Worm (Caenorhabditis elegans) whole organism, L4 larva: Measurements from ENCODE around the gene let-60.
A peak's percentile ranks its signal among the peaks of the same experiment; 100 is the strongest.

Experiments used
- R02D3.7 ChIP-seq: fragments of 150-350 bp; sonication (generic microtip); optimal IDR thresholded peaks from 3 replicates; lab custom pipeline; 2014; ENCODE audit warnings: missing biosample characterization, missing genetic modification characterization
- T20F7.1 ChIP-seq: fragments of 200-800 bp; sonication (Bioruptor generic); optimal IDR thresholded peaks from 2 replicates; lab custom pipeline; 2018; ENCODE audit warnings: mild to moderate bottlenecking, missing genetic modification characterization, missing compliant biosample characterization
- T26A8.4 ChIP-seq: fragments of 200-800 bp; sonication (Bioruptor generic); IDR thresholded peaks from 2 replicates; pipeline ENCODE4 v1.3.6; 2022; ENCODE audit warnings: missing genetic modification characterization, missing compliant biosample characterization
- Y105C5A.15 ChIP-seq: fragments of 200-800 bp; sonication (Bioruptor generic); IDR thresholded peaks from 2 replicates; pipeline ENCODE4 v1.3.6; 2022; ENCODE audit warnings: missing genetic modification characterization, missing compliant biosample characterization
- Y75B8A.6 ChIP-seq: fragments of 200-800 bp; sonication (Bioruptor generic); IDR thresholded peaks from 2 replicates; pipeline ENCODE4 v1.3.6; 2022; ENCODE audit warnings: missing genetic modification reagents, missing genetic modification characterization, missing compliant biosample characterization
- aly-2 ChIP-seq: sonication (generic microtip); optimal IDR thresholded peaks from 2 replicates; lab custom pipeline; 2018; ENCODE audit warnings: missing biosample characterization, missing genetic modification characterization
- attf-4 ChIP-seq: sonication (generic microtip); optimal IDR thresholded peaks from 3 replicates; lab custom pipeline; 2017; ENCODE audit warnings: missing biosample characterization, missing genetic modification characterization
- ceh-20 ChIP-seq: fragments of 200-800 bp; sonication (Bioruptor generic); IDR thresholded peaks from 2 replicates; pipeline ENCODE4 v1.3.6; 2022; ENCODE audit warnings: missing genetic modification reagents, missing genetic modification characterization, missing compliant biosample characterization
- ceh-82 ChIP-seq: sonication (generic microtip); optimal IDR thresholded peaks from 2 replicates; lab custom pipeline; 2017; ENCODE audit warnings: missing biosample characterization, missing genetic modification characterization
- ces-1 ChIP-seq: fragments of 150-350 bp; sonication (generic microtip); optimal IDR thresholded peaks from 4 replicates; lab custom pipeline; 2014; ENCODE audit warnings: missing biosample characterization, missing genetic modification reagents, missing genetic modification characterization
- ctbp-1 ChIP-seq: fragments of 200-800 bp; sonication (Bioruptor generic); IDR thresholded peaks from 2 replicates; pipeline ENCODE4 v1.3.6; 2022; ENCODE audit warnings: missing genetic modification reagents, missing genetic modification characterization, missing compliant biosample characterization
- daf-12 ChIP-seq: fragments of 150-350 bp; optimal IDR thresholded peaks from 2 replicates; lab custom pipeline; 2014; ENCODE audit warnings: missing biosample characterization, missing genetic modification reagents, missing genetic modification characterization
- dmd-6 ChIP-seq: fragments of 200-800 bp; sonication (Bioruptor generic); IDR thresholded peaks from 2 replicates; pipeline ENCODE4 v1.3.6; 2022; ENCODE audit warnings: missing genetic modification reagents, missing genetic modification characterization, missing compliant biosample characterization
- dmd-8 ChIP-seq: fragments of 200-800 bp; sonication (Bioruptor generic); IDR thresholded peaks from 2 replicates; pipeline ENCODE4 v1.3.6; 2022; ENCODE audit warnings: missing genetic modification characterization, missing compliant biosample characterization
- dve-1 ChIP-seq: sonication (generic microtip); optimal IDR thresholded peaks from 2 replicates; lab custom pipeline; 2017; ENCODE audit warnings: antibody characterized with exemption, mild to moderate bottlenecking, missing genetic modification characterization, missing compliant biosample characterization; ENCODE audit not compliant: insufficient read depth
- hif-1 ChIP-seq, 2 experiments: sonication (generic microtip); optimal IDR thresholded peaks; 2 replicates each; lab custom pipeline; 2016 to 2017; ENCODE audit warnings: missing compliant biosample characterization in 2 of 2, missing genetic modification characterization in 2 of 2, missing genetic modification reagents in 2 of 2, missing genotype in 2 of 2, mild to moderate bottlenecking in 1 of 2
- hlh-30 ChIP-seq: sonication (generic microtip); optimal IDR thresholded peaks from 2 replicates; lab custom pipeline; 2017; ENCODE audit warnings: antibody characterized with exemption, mild to moderate bottlenecking, missing genetic modification characterization, missing compliant biosample characterization; ENCODE audit not compliant: insufficient read depth
- jun-1 ChIP-seq: fragments of 150-350 bp; optimal IDR thresholded peaks from 2 replicates; lab custom pipeline; 2014; ENCODE audit warnings: missing biosample characterization, missing genetic modification reagents, missing genetic modification characterization
- lin-29 ChIP-seq: fragments of 200-800 bp; sonication (Bioruptor generic); IDR thresholded peaks from 2 replicates; pipeline ENCODE4 v1.3.6; 2022; ENCODE audit warnings: missing genetic modification reagents, missing genetic modification characterization, missing compliant biosample characterization
- lin-38 ChIP-seq: fragments of 200-800 bp; sonication (Bioruptor generic); IDR thresholded peaks from 2 replicates; pipeline ENCODE4 v1.3.6; 2022; ENCODE audit warnings: missing genetic modification reagents, missing genetic modification characterization, missing compliant biosample characterization
- lin-39 ChIP-seq: fragments of 150-350 bp; optimal IDR thresholded peaks from 2 replicates; lab custom pipeline; 2014; ENCODE audit warnings: missing biosample characterization, missing genetic modification reagents, missing genetic modification characterization
- lir-3 ChIP-seq: sonication (generic microtip); optimal IDR thresholded peaks from 2 replicates; lab custom pipeline; 2016; ENCODE audit warnings: mild to moderate bottlenecking, missing genetic modification characterization, missing compliant biosample characterization
- nhr-102 ChIP-seq: sonication (generic microtip); optimal IDR thresholded peaks from 2 replicates; lab custom pipeline; 2016; ENCODE audit warnings: mild to moderate bottlenecking, missing genetic modification characterization, moderate library complexity, missing compliant biosample characterization
- nhr-11 ChIP-seq: fragments of 150-350 bp; optimal IDR thresholded peaks from 2 replicates; lab custom pipeline; 2014; ENCODE audit warnings: missing biosample characterization, missing genetic modification characterization
- nhr-6 ChIP-seq: fragments of 150-350 bp; optimal IDR thresholded peaks from 2 replicates; lab custom pipeline; 2014; ENCODE audit warnings: missing biosample characterization, missing genetic modification characterization
- nhr-76 ChIP-seq: fragments of 150-350 bp; optimal IDR thresholded peaks from 2 replicates; lab custom pipeline; 2014; ENCODE audit warnings: missing biosample characterization, missing genetic modification characterization
- pha-4 ChIP-seq, 2 experiments: fragments of 150-350 bp in 1 of 2; fragments of 200-800 bp in 1 of 2; sonication (Bioruptor generic) in 1 of 2; IDR thresholded peaks in 1 of 2; optimal IDR thresholded peaks in 1 of 2; 2 replicates each; pipeline versions ENCODE4 v1.3.6 to Lab custom; 2014 to 2022; ENCODE audit warnings: missing genetic modification characterization in 2 of 2, missing genetic modification reagents in 2 of 2, missing biosample characterization in 1 of 2, missing compliant biosample characterization in 1 of 2
- skn-1 ChIP-seq: fragments of 150-350 bp; optimal IDR thresholded peaks from 2 replicates; lab custom pipeline; 2014; ENCODE audit warnings: missing biosample characterization, missing genetic modification characterization
- tag-97 ChIP-seq: fragments of 200-800 bp; sonication (Bioruptor generic); IDR thresholded peaks from 2 replicates; pipeline ENCODE4 v1.3.6; 2022; ENCODE audit warnings: missing genetic modification characterization, missing compliant biosample characterization
- unc-62 ChIP-seq, 3 experiments: fragments of 150-350 bp in 1 of 3; sonication (generic microtip); optimal IDR thresholded peaks in 2 of 3; peaks in 1 of 3; 1 replicate in 1 of 3; 2 replicates in 2 of 3; lab custom pipeline; 2014 to 2017; ENCODE audit warnings: missing biosample characterization in 3 of 3, missing genetic modification characterization in 3 of 3, missing genetic modification reagents in 3 of 3, missing genotype in 1 of 3
- vab-7 ChIP-seq: fragments of 200-800 bp; sonication (Bioruptor generic); IDR thresholded peaks from 2 replicates; pipeline ENCODE4 v1.3.6; 2022; ENCODE audit warnings: missing genetic modification reagents, missing genetic modification characterization, missing compliant biosample characterization
- zag-1 ChIP-seq: fragments of 150-350 bp; optimal IDR thresholded peaks from 2 replicates; lab custom pipeline; 2014; ENCODE audit warnings: missing biosample characterization, missing genetic modification characterization
- ztf-7 ChIP-seq: fragments of 150-350 bp; optimal IDR thresholded peaks from 2 replicates; lab custom pipeline; 2014; ENCODE audit warnings: missing biosample characterization, missing genetic modification characterization

Gene let-60

ce11 chrIV:11681905-11682304 lies 9.0 kb downstream of the let-60 start, which contains the start of gene ZK792.4:
TSS of gene ZK792.4 (minus strand) at chrIV:11682005.
- TF ChIP-seq dve-1 (tag; lab: Kevin White, UChicago) (no peak), daf-12 (tag; lab: Kevin White, UChicago) (no peak), lin-38 (GFP tag; lab: Robert Waterston, UW) (no peak), T20F7.1 (GFP tag; lab: Kevin White, UChicago) (no peak), ces-1 (GFP tag; lab: Kevin White, UChicago) (no peak), zag-1 (tag; lab: Kevin White, UChicago) (no peak)

ce11 chrIV:11676054-11676453 lies 14.8 kb downstream of the let-60 start, which contains the start of gene inx-9:
TSS of gene inx-9 (plus strand) at chrIV:11676354.
- TF ChIP-seq vab-7 (GFP tag; lab: Robert Waterston, UW): no peak
- TF ChIP-seq lir-3 (tag; lab: Kevin White, UChicago): no peak
- TF ChIP-seq Y75B8A.6 (GFP tag; lab: Robert Waterston, UW): no peak
- TF ChIP-seq nhr-76: no peak
- TF ChIP-seq ceh-82 (tag; lab: Kevin White, UChicago): no peak
- TF ChIP-seq hlh-30: no peak
- TF ChIP-seq nhr-11 (tag; lab: Kevin White, UChicago): no peak

ce11 chrIV:11673543-11673942 lies 17.3 kb downstream of the let-60 start, which contains the start of gene inx-8:
TSS of gene inx-8 (plus strand) at chrIV:11673843.
- no peak for TF ChIP-seq lin-29 (GFP tag; lab: Robert Waterston, UW)
- TF ChIP-seq skn-1 (tag; lab: Kevin White, UChicago): no peak
- TF ChIP-seq tag-97 (GFP tag; lab: Robert Waterston, UW): no peak
- TF ChIP-seq ceh-82 (tag; lab: Kevin White, UChicago): no peak
- no peak for TF ChIP-seq zag-1 (tag; lab: Kevin White, UChicago)
- no peak for TF ChIP-seq dmd-6 (GFP tag; lab: Robert Waterston, UW)
- no peak for TF ChIP-seq aly-2 (tag; lab: Kevin White, UChicago)
- TF ChIP-seq T26A8.4 (GFP tag; lab: Robert Waterston, UW): no peak
- no peak for TF ChIP-seq Y105C5A.15 (GFP tag; lab: Robert Waterston, UW)
- TF ChIP-seq lir-3 (tag; lab: Kevin White, UChicago): no peak
- no peak for TF ChIP-seq ctbp-1 (GFP tag; lab: Robert Waterston, UW)
- no peak for TF ChIP-seq dmd-8 (GFP tag; lab: Robert Waterston, UW)
- no peak for TF ChIP-seq ceh-20 (GFP tag; lab: Robert Waterston, UW)

ce11 chrIV:11668001-11668400 lies 22.9 kb downstream of the let-60 start, which contains the start of gene atg-4.2:
TSS of gene atg-4.2 (plus strand) at chrIV:11668024.
- TF ChIP-seq unc-62 (GFP tag; optimal IDR thresholded peaks at IDR 0.05 in 1 of 2; lab: Kevin White, UChicago) (peak in 1 of 2 experiments; percentile 93), unc-62 (tag; optimal IDR thresholded peaks at IDR 0.05; lab: Kevin White, UChicago) (no peak), nhr-102 (tag; lab: Kevin White, UChicago) (no peak)

- TF ChIP-seq hif-1 (tag; optimal IDR thresholded peaks at IDR 0.05; lab: Kevin White, UChicago) (no peak), R02D3.7 (tag; lab: Kevin White, UChicago) (no peak), attf-4 (no peak), pha-4 (GFP tag; IDR thresholded peaks at IDR 0.05; lab: Robert Waterston, UW) (no peak), pha-4 (tag; optimal IDR thresholded peaks at IDR 0.05; lab: Kevin White, UChicago) (no peak), lin-39 (tag; lab: Kevin White, UChicago) (no peak), T20F7.1 (GFP tag; lab: Kevin White, UChicago) (no peak), nhr-6 (tag; lab: Kevin White, UChicago) (no peak), ces-1 (GFP tag; lab: Kevin White, UChicago) (no peak), hlh-30 (no peak), jun-1 (tag; lab: Kevin White, UChicago) (no peak), T26A8.4 (GFP tag; lab: Robert Waterston, UW) (no peak), ceh-20 (GFP tag; lab: Robert Waterston, UW) (no peak), ztf-7 (tag; lab: Kevin White, UChicago) (no peak), tag-97 (GFP tag; lab: Robert Waterston, UW) (no peak)
Observed at ce11 chrIV:11665010-11665409, 25.9 kb downstream of the let-60 start, which contains the start of gene ZK809.9. TSS of gene ZK809.9 (plus strand) at chrIV:11665310.
